Worm (Caenorhabditis elegans) whole organism, early embryonic: Measurements from ENCODE around the gene C39F7.5.

Source experiments
- B0310.2 ChIP-seq: sonication (generic microtip); optimal IDR thresholded peaks from 2 replicates; lab custom pipeline; 2016; ENCODE audit warnings: mild to moderate bottlenecking, missing genetic modification characterization, missing compliant biosample characterization
- F13C5.2 ChIP-seq: sonication (generic microtip); optimal IDR thresholded peaks from 2 replicates; lab custom pipeline; 2017; ENCODE audit warnings: mild to moderate bottlenecking, missing genetic modification characterization, inconsistent platforms, missing compliant biosample characterization
- aly-1 ChIP-seq: sonication (generic microtip); optimal IDR thresholded peaks from 2 replicates; lab custom pipeline; 2016; ENCODE audit warnings: missing genetic modification characterization, missing compliant biosample characterization
- ama-1 ChIP-seq: fragments of 150-350 bp; optimal IDR thresholded peaks from 2 replicates; lab custom pipeline; 2014
- ceh-36 ChIP-seq: sonication (generic microtip); optimal IDR thresholded peaks from 2 replicates; lab custom pipeline; 2016; ENCODE audit warnings: missing genetic modification characterization, inconsistent platforms, missing compliant biosample characterization
- ets-7 ChIP-seq: sonication (generic microtip); optimal IDR thresholded peaks from 2 replicates; lab custom pipeline; 2016; ENCODE audit warnings: missing genotype, missing genetic modification characterization, missing compliant biosample characterization
- flt-1 ChIP-seq: fragments of 200-800 bp; sonication (Bioruptor generic); IDR thresholded peaks from 2 replicates; pipeline ENCODE4 v1.3.6; 2022; ENCODE audit warnings: missing genetic modification characterization, missing compliant biosample characterization
- hmbx-1 ChIP-seq: sonication (generic microtip); optimal IDR thresholded peaks from 2 replicates; lab custom pipeline; 2016; ENCODE audit warnings: mild to moderate bottlenecking, missing genetic modification characterization, missing compliant biosample characterization
- hnd-1 ChIP-seq: sonication (generic microtip); optimal IDR thresholded peaks from 2 replicates; lab custom pipeline; 2016; ENCODE audit warnings: missing genetic modification characterization, missing compliant biosample characterization
- scrt-1 ChIP-seq: fragments of 200-800 bp; sonication (Bioruptor generic); IDR thresholded peaks from 2 replicates; pipeline ENCODE4 v1.3.6; 2022; ENCODE audit warnings: missing genetic modification characterization, missing compliant biosample characterization
- sea-1 ChIP-seq: fragments of 200-800 bp; sonication (Bioruptor generic); conservative IDR thresholded peaks from 2 replicates; pipeline ENCODE4 v1.3.6; 2022; ENCODE audit warnings: missing genetic modification characterization, missing compliant biosample characterization
- tbx-11 ChIP-seq: fragments of 200-800 bp; sonication (Bioruptor generic); IDR thresholded peaks from 2 replicates; pipeline ENCODE4 v1.3.6; 2022; ENCODE audit warnings: missing genetic modification characterization, missing compliant biosample characterization
- tra-4 ChIP-seq: sonication (generic microtip); optimal IDR thresholded peaks from 2 replicates; lab custom pipeline; 2017; ENCODE audit warnings: missing genetic modification characterization, missing compliant biosample characterization

ce11 chrV:1228884-1229662, 35.5 kb upstream of the C39F7.5 start:
- TF ChIP-seq ama-1: no peak
- no peak for TF ChIP-seq aly-1
- TF ChIP-seq hmbx-1 (tag; lab: Kevin White, UChicago): no peak
- peak; percentile 52 for TF ChIP-seq ceh-36 (tag; lab: Kevin White, UChicago)
- TF ChIP-seq B0310.2: no peak
- no peak for TF ChIP-seq hnd-1 (tag; lab: Kevin White, UChicago)
- TF ChIP-seq tra-4 (tag; lab: Kevin White, UChicago): no peak
- TF ChIP-seq scrt-1 (GFP tag; lab: Robert Waterston, UW): no peak
- no peak for TF ChIP-seq sea-1
- no peak for TF ChIP-seq tbx-11 (GFP tag; lab: Robert Waterston, UW)
- TF ChIP-seq ets-7: no peak
- TF ChIP-seq flt-1: no peak
- no peak for TF ChIP-seq F13C5.2 (tag; lab: Kevin White, UChicago)
